Worm (Caenorhabditis elegans): ENCODE measurements around the gene str-55.

The str-55 gene

ce11 chrV:16417014-16417413 lies at the start of gene str-55:
Gene str-55 (minus strand): TSS chrV:16417114.
- TF ChIP-seq nhr-77 (tag; optimal IDR thresholded peaks at IDR 0.05) (no peak), pqm-1 (tag; optimal IDR thresholded peaks at IDR 0.05) (no peak), nhr-237 (tag; optimal IDR thresholded peaks at IDR 0.05) (no peak)

- TF ChIP-seq nhr-76 (tag; optimal IDR thresholded peaks at IDR 0.05) (no peak), nhr-28 (tag; optimal IDR thresholded peaks at IDR 0.05) (no peak), elt-1 (tag; optimal IDR thresholded peaks at IDR 0.05) (no peak), unc-39 (tag; optimal IDR thresholded peaks at IDR 0.05) (no peak), pqm-1 (tag; optimal IDR thresholded peaks at IDR 0.05) (no peak)
Observed at ce11 chrV:16460866-16461265, 44.0 kb upstream of the str-55 start, which contains the start of gene srh-142. Gene srh-142 (minus strand): TSS chrV:16460966.

ce11 chrV:16459377-16459776 lies 42.5 kb upstream of the str-55 start:
- TF ChIP-seq nhr-12 (tag; optimal IDR thresholded peaks at IDR 0.05) (no peak), lsy-12 (tag; optimal IDR thresholded peaks at IDR 0.05) (no peak), nfya-1 (tag; optimal IDR thresholded peaks at IDR 0.05; ENCODE audit: insufficient read depth) (no peak), ztf-11 (tag; optimal IDR thresholded peaks at IDR 0.05) (no peak), ama-1 (optimal IDR thresholded peaks at IDR 0.05) (no peak), nhr-11 (tag; optimal IDR thresholded peaks at IDR 0.05) (no peak), elt-2 (tag; optimal IDR thresholded peaks at IDR 0.05) (no peak), mml-1 (tag; optimal IDR thresholded peaks at IDR 0.05) (no peak), ZK546.5 (tag; optimal IDR thresholded peaks at IDR 0.05) (no peak), nhr-43 (tag; optimal IDR thresholded peaks at IDR 0.05; ENCODE audit: poor library complexity, severe bottlenecking) (no peak), zag-1 (tag; optimal IDR thresholded peaks at IDR 0.05) (no peak), ztf-4 (tag; optimal IDR thresholded peaks at IDR 0.05) (no peak), R02D3.7 (tag; optimal IDR thresholded peaks at IDR 0.05) (no peak), ceh-82 (tag; optimal IDR thresholded peaks at IDR 0.05) (no peak), unc-62 (GFP tag; optimal IDR thresholded peaks at IDR 0.05) (no peak), nhr-25 (tag; optimal IDR thresholded peaks at IDR 0.05) (no peak), ceh-9 (tag; optimal IDR thresholded peaks at IDR 0.05) (no peak), jun-1 (tag; optimal IDR thresholded peaks at IDR 0.05) (no peak)

ce11 chrV:16458714-16459113 lies 41.8 kb upstream of the str-55 start, which contains the start of gene str-15:
Gene str-15 (minus strand): TSS chrV:16458814.
- TF ChIP-seq skn-1 (tag; optimal IDR thresholded peaks at IDR 0.05): no peak
- TF ChIP-seq ceh-16 (tag; optimal IDR thresholded peaks at IDR 0.05): no peak
- TF ChIP-seq fkh-2 (tag; optimal IDR thresholded peaks at IDR 0.05): no peak
- no peak for TF ChIP-seq fos-1 (tag; optimal IDR thresholded peaks at IDR 0.05)

- no peak for TF ChIP-seq ceh-82 (tag; optimal IDR thresholded peaks at IDR 0.05)
- no peak for TF ChIP-seq nhr-237 (tag; optimal IDR thresholded peaks at IDR 0.05)
- TF ChIP-seq egl-27 (tag; optimal IDR thresholded peaks at IDR 0.05): no peak
- no peak for TF ChIP-seq fos-1 (tag; optimal IDR thresholded peaks at IDR 0.05)
- no peak for TF ChIP-seq unc-39 (tag; optimal IDR thresholded peaks at IDR 0.05)
- no peak for TF ChIP-seq jun-1 (tag; optimal IDR thresholded peaks at IDR 0.05)
- TF ChIP-seq egl-5 (tag; optimal IDR thresholded peaks at IDR 0.05): no peak
- no peak for TF ChIP-seq skn-1 (tag; optimal IDR thresholded peaks at IDR 0.05)
- no peak for TF ChIP-seq hmg-11 (tag; optimal IDR thresholded peaks at IDR 0.05)
- no peak for TF ChIP-seq pqm-1 (tag; optimal IDR thresholded peaks at IDR 0.05)
- TF ChIP-seq nhr-25 (tag; optimal IDR thresholded peaks at IDR 0.05): no peak
- no peak for TF ChIP-seq ama-1 (optimal IDR thresholded peaks at IDR 0.05)
- TF ChIP-seq nhr-11 (tag; optimal IDR thresholded peaks at IDR 0.05): no peak
Observed at ce11 chrV:16455065-16455464, 38.2 kb upstream of the str-55 start, which contains the start of gene str-14. Gene str-14 (minus strand): TSS chrV:16455165.

ce11 chrV:16447735-16448134 lies 30.8 kb upstream of the str-55 start, which contains the start of gene T08G3.13:
Gene T08G3.13 (plus strand): TSS chrV:16448035.
- no peak for TF ChIP-seq zag-1 (tag; optimal IDR thresholded peaks at IDR 0.05)
- TF ChIP-seq sea-2 (GFP tag; optimal IDR thresholded peaks at IDR 0.05): no peak
- no peak for TF ChIP-seq snpc-4 (tag; optimal IDR thresholded peaks at IDR 0.05)
- no peak for TF ChIP-seq ztf-4 (tag; optimal IDR thresholded peaks at IDR 0.05)
- no peak for TF ChIP-seq egl-5 (tag; optimal IDR thresholded peaks at IDR 0.05)
- TF ChIP-seq pha-4 (tag; optimal IDR thresholded peaks at IDR 0.05): no peak
- TF ChIP-seq nhr-25 (tag; optimal IDR thresholded peaks at IDR 0.05): no peak
- TF ChIP-seq unc-62 (GFP tag; optimal IDR thresholded peaks at IDR 0.05): no peak
- TF ChIP-seq lin-15B (tag; optimal IDR thresholded peaks at IDR 0.05): no peak
- no peak for TF ChIP-seq ceh-9 (tag; optimal IDR thresholded peaks at IDR 0.05)
- no peak for TF ChIP-seq mdl-1 (tag; optimal IDR thresholded peaks at IDR 0.05)
- TF ChIP-seq nhr-28 (tag; optimal IDR thresholded peaks at IDR 0.05): no peak
- no peak for TF ChIP-seq nhr-237 (tag; optimal IDR thresholded peaks at IDR 0.05)
- no peak for TF ChIP-seq nhr-67 (tag; optimal IDR thresholded peaks at IDR 0.05)
- TF ChIP-seq nhr-23 (tag; optimal IDR thresholded peaks at IDR 0.05): no peak
- TF ChIP-seq elt-3 (tag; optimal IDR thresholded peaks at IDR 0.05): no peak
- no peak for TF ChIP-seq nfya-1 (tag; optimal IDR thresholded peaks at IDR 0.05; ENCODE audit: insufficient read depth)
- no peak for TF ChIP-seq nhr-43 (tag; optimal IDR thresholded peaks at IDR 0.05; ENCODE audit: poor library complexity, severe bottlenecking)

All from whole organism, L3 larva.